Fruit fly (Drosophila melanogaster) whole organism, embryonic: ENCODE results near the gene Sgs5.

Experiments
- Blimp-1 ChIP-seq: fragments of 200-800 bp; sonication (Bioruptor generic); optimal IDR thresholded peaks from 3 replicates; lab custom pipeline; 2018; ENCODE audit warnings: missing biosample characterization, missing genetic modification characterization, mild to moderate bottlenecking, moderate library complexity, missing genetic modification reagents
- Bteb2 ChIP-seq: fragments of 200-800 bp; sonication (Bioruptor generic); optimal IDR thresholded peaks from 2 replicates; lab custom pipeline; 2016; ENCODE audit warnings: missing biosample characterization, missing genetic modification characterization
- CG10209 ChIP-seq: fragments of 200-800 bp; sonication (Bioruptor generic); optimal IDR thresholded peaks from 3 replicates; lab custom pipeline; 2017; ENCODE audit warnings: missing biosample characterization, mild to moderate bottlenecking, missing genetic modification characterization, missing genetic modification reagents
- CG10274 ChIP-seq: fragments of 200-800 bp; sonication (Bioruptor generic); optimal IDR thresholded peaks from 3 replicates; lab custom pipeline; 2017; ENCODE audit warnings: missing biosample characterization, mild to moderate bottlenecking, missing genetic modification characterization
- CG11504 ChIP-seq: fragments of 200-800 bp; sonication (Bioruptor generic); optimal IDR thresholded peaks from 3 replicates; lab custom pipeline; 2019; ENCODE audit warnings: missing biosample characterization, mild to moderate bottlenecking, missing genetic modification characterization, moderate library complexity
- CG14441 ChIP-seq: fragments of 200-800 bp; sonication (Bioruptor generic); IDR thresholded peaks from 2 replicates; pipeline ENCODE4 v1.3.6; 2022; ENCODE audit warnings: missing biosample characterization, missing genetic modification characterization
- CG14965 ChIP-seq: fragments of 200-800 bp; sonication (Bioruptor generic); optimal IDR thresholded peaks from 2 replicates; lab custom pipeline; 2016; ENCODE audit warnings: missing biosample characterization, missing genetic modification characterization, borderline replicate concordance
- CG15601 ChIP-seq: fragments of 200-800 bp; sonication (Bioruptor generic); optimal IDR thresholded peaks from 3 replicates; lab custom pipeline; 2019; ENCODE audit warnings: missing biosample characterization, mild to moderate bottlenecking, missing genetic modification characterization, moderate library complexity
- CG1832 ChIP-seq: fragments of 200-800 bp; sonication (Bioruptor generic); optimal IDR thresholded peaks from 2 replicates; lab custom pipeline; 2017; ENCODE audit warnings: missing biosample characterization, mild to moderate bottlenecking, missing genetic modification characterization, inconsistent platforms
- CG18476 ChIP-seq: fragments of 200-800 bp; sonication (Bioruptor generic); optimal IDR thresholded peaks from 2 replicates; lab custom pipeline; 2016; ENCODE audit warnings: missing biosample characterization, mild to moderate bottlenecking, missing genetic modification characterization
- CG30403 ChIP-seq: fragments of 200-800 bp; sonication (Bioruptor generic); optimal IDR thresholded peaks from 3 replicates; lab custom pipeline; 2016; ENCODE audit warnings: missing biosample characterization, missing genetic modification characterization
- CG31388 ChIP-seq: fragments of 200-800 bp; sonication (Bioruptor generic); optimal IDR thresholded peaks from 2 replicates; lab custom pipeline; 2016; ENCODE audit warnings: missing biosample characterization, missing genetic modification characterization
- CG3163 ChIP-seq: fragments of 200-800 bp; sonication (Bioruptor generic); optimal IDR thresholded peaks from 3 replicates; lab custom pipeline; 2016; ENCODE audit warnings: missing biosample characterization, missing genetic modification characterization
- CG34422 ChIP-seq: fragments of 200-800 bp; sonication (Bioruptor generic); IDR thresholded peaks from 3 replicates; pipeline ENCODE4 v1.3.6; 2022; ENCODE audit warnings: missing biosample characterization, missing genetic modification characterization
- CG6175 ChIP-seq: fragments of 200-800 bp; sonication (Bioruptor generic); IDR thresholded peaks from 3 replicates; pipeline ENCODE4 v1.3.6; 2022; ENCODE audit warnings: missing biosample characterization, missing genetic modification characterization
- CG6254 ChIP-seq: fragments of 200-800 bp; sonication (Bioruptor generic); optimal IDR thresholded peaks from 3 replicates; lab custom pipeline; 2017; ENCODE audit warnings: mild to moderate bottlenecking, missing biosample characterization, missing genetic modification reagents, missing genetic modification characterization
- CG6683 ChIP-seq: fragments of 200-800 bp; sonication (Bioruptor generic); optimal IDR thresholded peaks from 2 replicates; lab custom pipeline; 2017; ENCODE audit warnings: missing biosample characterization, mild to moderate bottlenecking, missing genetic modification characterization, missing genetic modification reagents
- CG7745 ChIP-seq: fragments of 200-800 bp; sonication (Bioruptor generic); optimal IDR thresholded peaks from 2 replicates; lab custom pipeline; 2018; ENCODE audit warnings: missing biosample characterization, mild to moderate bottlenecking, missing genetic modification characterization, moderate library complexity
- CG8359 ChIP-seq: fragments of 200-800 bp; sonication (Bioruptor generic); optimal IDR thresholded peaks from 2 replicates; lab custom pipeline; 2017; ENCODE audit warnings: missing biosample characterization, mild to moderate bottlenecking, missing genetic modification characterization, borderline replicate concordance
- CG8478 ChIP-seq: fragments of >200 bp; optimal IDR thresholded peaks from 2 replicates; lab custom pipeline; 2018
- Dref ChIP-seq: fragments of 200-800 bp; sonication (Bioruptor generic); IDR thresholded peaks from 2 replicates; pipeline ENCODE4 v1.3.6; 2022; ENCODE audit warnings: missing biosample characterization, missing genetic modification characterization
- E2f2 ChIP-seq: fragments of 200-800 bp; sonication (Bioruptor generic); IDR thresholded peaks from 2 replicates; pipeline ENCODE4 v1.3.6; 2022; ENCODE audit warnings: missing biosample characterization, missing genetic modification characterization
- Fer2 ChIP-seq: fragments of 200-800 bp; sonication (Bioruptor generic); optimal IDR thresholded peaks from 2 replicates; lab custom pipeline; 2018; ENCODE audit warnings: missing biosample characterization, mild to moderate bottlenecking, missing genetic modification characterization, moderate library complexity
- HmgZ ChIP-seq: fragments of 200-800 bp; sonication (Bioruptor generic); optimal IDR thresholded peaks from 2 replicates; lab custom pipeline; 2018; ENCODE audit warnings: missing biosample characterization, mild to moderate bottlenecking, missing genetic modification characterization
- Hr39 ChIP-seq: fragments of >200 bp; optimal IDR thresholded peaks from 2 replicates; lab custom pipeline; 2017
- MESR4 ChIP-seq: fragments of 200-800 bp; sonication (Bioruptor generic); optimal IDR thresholded peaks from 2 replicates; lab custom pipeline; 2018; ENCODE audit warnings: missing biosample characterization, mild to moderate bottlenecking, missing genetic modification characterization, moderate library complexity
- Nf-YA ChIP-seq: fragments of 200-800 bp; sonication (Bioruptor generic); IDR thresholded peaks from 2 replicates; pipeline ENCODE4 v1.3.6; 2022; ENCODE audit warnings: missing biosample characterization, missing genetic modification characterization
- NfI ChIP-seq: fragments of 200-800 bp; sonication (Bioruptor generic); optimal IDR thresholded peaks from 3 replicates; lab custom pipeline; 2018; ENCODE audit warnings: missing biosample characterization, mild to moderate bottlenecking, missing genetic modification characterization, moderate library complexity
- Optix ChIP-seq: fragments of 200-800 bp; sonication (Bioruptor generic); IDR thresholded peaks from 3 replicates; pipeline ENCODE4 v1.3.6; 2022; ENCODE audit warnings: missing biosample characterization, missing genetic modification characterization
- bab2 ChIP-seq: fragments of 200-800 bp; sonication (Bioruptor generic); optimal IDR thresholded peaks from 2 replicates; lab custom pipeline; 2016; ENCODE audit warnings: missing biosample characterization, missing genetic modification characterization
- bbx ChIP-seq: fragments of 200-800 bp; sonication (Bioruptor generic); IDR thresholded peaks from 2 replicates; pipeline ENCODE4 v1.3.6; 2022; ENCODE audit warnings: missing biosample characterization, missing genetic modification characterization; ENCODE audit not compliant: partially characterized antibody
- cg ChIP-seq: fragments of 200-800 bp; sonication (Bioruptor generic); optimal IDR thresholded peaks from 3 replicates; lab custom pipeline; 2019; ENCODE audit warnings: missing biosample characterization, mild to moderate bottlenecking, missing genetic modification characterization, moderate library complexity
- chinmo ChIP-seq: fragments of 200-800 bp; sonication (Bioruptor generic); IDR thresholded peaks from 4 replicates; pipeline ENCODE4 v1.3.6; 2022; ENCODE audit warnings: missing biosample characterization, missing genetic modification characterization; ENCODE audit not compliant: partially characterized antibody
- cwo ChIP-seq: fragments of 200-800 bp; sonication (Bioruptor generic); optimal IDR thresholded peaks from 3 replicates; lab custom pipeline; 2017; ENCODE audit warnings: missing biosample characterization, missing genetic modification characterization, mild to moderate bottlenecking, moderate library complexity, missing genetic modification reagents
- danr ChIP-seq: fragments of 200-800 bp; sonication (Bioruptor generic); IDR thresholded peaks from 2 replicates; pipeline ENCODE4 v1.3.6; 2022; ENCODE audit warnings: missing biosample characterization, missing genetic modification characterization
- hb ChIP-seq: fragments of 200-800 bp; sonication (Bioruptor generic); IDR thresholded peaks from 3 replicates; pipeline ENCODE4 v1.3.6; 2022; ENCODE audit warnings: missing biosample characterization, missing genetic modification characterization; ENCODE audit not compliant: partially characterized antibody
- jumu ChIP-seq: fragments of 200-800 bp; sonication (Bioruptor generic); optimal IDR thresholded peaks from 3 replicates; lab custom pipeline; 2016; ENCODE audit warnings: missing biosample characterization, missing genetic modification characterization
- kay ChIP-seq: fragments of 200-800 bp; sonication (Bioruptor generic); optimal IDR thresholded peaks from 2 replicates; lab custom pipeline; 2016; ENCODE audit warnings: missing biosample characterization, missing genetic modification characterization
- luna ChIP-seq: fragments of 200-800 bp; sonication (Bioruptor generic); optimal IDR thresholded peaks from 2 replicates; lab custom pipeline; 2016; ENCODE audit warnings: missing biosample characterization, missing genetic modification characterization
- nerfin-2 ChIP-seq: fragments of 200-800 bp; sonication (Bioruptor generic); IDR thresholded peaks from 2 replicates; pipeline ENCODE4 v1.3.6; 2022; ENCODE audit warnings: missing biosample characterization, missing genetic modification characterization; ENCODE audit not compliant: partially characterized antibody
- pzg ChIP-seq: fragments of 200-800 bp; sonication (Bioruptor generic); optimal IDR thresholded peaks from 3 replicates; lab custom pipeline; 2018; ENCODE audit warnings: missing biosample characterization, mild to moderate bottlenecking, missing genetic modification characterization, moderate library complexity
- schlank ChIP-seq: fragments of 200-800 bp; sonication (Bioruptor generic); optimal IDR thresholded peaks from 2 replicates; lab custom pipeline; 2018; ENCODE audit warnings: missing biosample characterization, mild to moderate bottlenecking, missing genetic modification characterization
- sd ChIP-seq: fragments of 200-800 bp; sonication (Bioruptor generic); optimal IDR thresholded peaks from 3 replicates; lab custom pipeline; 2018; ENCODE audit warnings: missing biosample characterization, mild to moderate bottlenecking, missing genetic modification characterization, moderate library complexity
- sens-2 ChIP-seq: fragments of 200-800 bp; sonication (Bioruptor generic); IDR thresholded peaks from 2 replicates; pipeline ENCODE4 v1.3.6; 2022; ENCODE audit warnings: missing biosample characterization, missing genetic modification characterization
- so ChIP-seq: fragments of 200-800 bp; sonication (Bioruptor generic); IDR thresholded peaks from 3 replicates; pipeline ENCODE4 v1.3.6; 2022; ENCODE audit warnings: missing biosample characterization, missing genetic modification characterization
- sqz ChIP-seq: fragments of 200-800 bp; sonication (Bioruptor generic); optimal IDR thresholded peaks from 3 replicates; lab custom pipeline; 2018; ENCODE audit warnings: missing biosample characterization, mild to moderate bottlenecking, missing genetic modification characterization
- sr ChIP-seq: fragments of 200-800 bp; sonication (Bioruptor generic); IDR thresholded peaks from 3 replicates; pipeline ENCODE4 v1.3.6; 2022; ENCODE audit warnings: missing biosample characterization, missing genetic modification characterization
- tio ChIP-seq: fragments of 200-800 bp; sonication (Bioruptor generic); optimal IDR thresholded peaks from 2 replicates; lab custom pipeline; 2017; ENCODE audit warnings: missing biosample characterization, missing genetic modification characterization, inconsistent platforms
- tup ChIP-seq: fragments of 200-800 bp; sonication (Bioruptor generic); optimal IDR thresholded peaks from 2 replicates; lab custom pipeline; 2016; ENCODE audit warnings: missing biosample characterization, mild to moderate bottlenecking, missing genetic modification characterization, moderate library complexity
- usp ChIP-seq: fragments of >200 bp; optimal IDR thresholded peaks from 2 replicates; lab custom pipeline; 2017; ENCODE audit warnings: missing biosample characterization, missing genetic modification characterization
- vfl ChIP-seq: fragments of 200-800 bp; sonication (Bioruptor generic); optimal IDR thresholded peaks from 2 replicates; lab custom pipeline; 2016; ENCODE audit warnings: missing biosample characterization, missing genetic modification characterization

The Sgs5 gene

dm6 chr3R:17619726-17620282, 24.6 kb downstream of the Sgs5 start (continued):
- TF ChIP-seq kay (no peak), CG6175 (GFP tag; lab: Robert Waterston, UW) (no peak), danr (GFP tag; lab: Robert Waterston, UW) (no peak), sd (tag; lab: Kevin White, UChicago) (no peak), Fer2 (tag; lab: Kevin White, UChicago) (no peak), chinmo (GFP tag; lab: Robert Waterston, UW) (peak; percentile 56; the same call in 1 of the 4 replicates), CG1832 (GFP tag; lab: Kevin White, UChicago) (no peak), CG8478 (no peak), sr (GFP tag; lab: Robert Waterston, UW) (no peak), CG8359 (GFP tag; lab: Kevin White, UChicago) (no peak), cg (GFP tag; lab: Kevin White, UChicago) (no peak), tio (GFP tag; lab: Kevin White, UChicago) (no peak), Dref (GFP tag; lab: Robert Waterston, UW) (no peak), CG30403 (no peak), CG6683 (GFP tag; lab: Kevin White, UChicago) (no peak), Hr39 (no peak), E2f2 (GFP tag; lab: Robert Waterston, UW) (no peak), so (GFP tag; lab: Robert Waterston, UW) (peak; percentile 50; the same call in 1 of the 3 replicates), CG11504 (tag; lab: Kevin White, UChicago) (peak; percentile 4), CG15601 (peak; percentile 6), sens-2 (GFP tag; lab: Robert Waterston, UW) (no peak), luna (GFP tag; lab: Kevin White, UChicago) (no peak), CG6254 (GFP tag; lab: Kevin White, UChicago) (no peak), pzg (no peak), vfl (no peak), sqz (GFP tag; lab: Kevin White, UChicago) (peak; percentile 48), CG31388 (GFP tag; lab: Kevin White, UChicago) (no peak), Optix (GFP tag; lab: Robert Waterston, UW) (no peak), hb (peak; percentile 81; the same call in 2 of the 3 replicates), Blimp-1 (no peak), CG14441 (GFP tag; lab: Robert Waterston, UW) (no peak), CG3163 (GFP tag; lab: Kevin White, UChicago) (no peak), Bteb2 (no peak), CG7745 (tag; lab: Kevin White, UChicago) (peak; percentile 54), CG34422 (GFP tag; lab: Robert Waterston, UW) (no peak), bab2 (GFP tag; lab: Kevin White, UChicago) (no peak), CG10274 (GFP tag; lab: Kevin White, UChicago) (no peak), jumu (no peak), CG18476 (GFP tag; lab: Kevin White, UChicago) (no peak), tup (no peak), usp (no peak), bbx (GFP tag; lab: Robert Waterston, UW) (peak; percentile 91), CG10209 (no peak), CG14965 (no peak), Nf-YA (GFP tag; lab: Robert Waterston, UW) (no peak), nerfin-2 (peak; percentile 86), NfI (GFP tag; lab: Kevin White, UChicago) (no peak), cwo (GFP tag; lab: Kevin White, UChicago) (no peak), schlank (no peak), MESR4 (GFP tag; lab: Kevin White, UChicago) (no peak), HmgZ (tag; lab: Kevin White, UChicago) (no peak)
